Fruit fly (Drosophila melanogaster): Measurements from ENCODE around the gene CecA2.

The CecA2 gene

DNA sequence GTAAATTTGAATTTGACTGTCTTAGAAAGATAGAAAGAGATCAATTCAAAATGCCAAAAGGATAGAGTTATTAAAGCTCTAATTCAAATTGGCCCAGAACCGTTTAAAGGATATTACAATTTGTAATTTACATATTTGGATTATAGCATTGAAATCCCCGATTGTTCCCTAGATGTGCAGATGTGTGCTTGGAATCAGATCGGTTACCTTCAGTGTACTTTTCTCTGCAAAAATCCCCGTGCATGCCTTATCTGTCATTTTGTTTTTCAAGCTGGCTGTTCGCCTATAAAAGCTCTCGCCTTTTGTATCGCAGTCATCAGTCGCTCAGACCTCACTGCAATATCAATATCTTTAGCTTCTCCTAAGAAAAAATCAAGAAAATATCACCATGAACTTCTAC, 1.4 kb upstream of the CecA2 start, which contains the start of gene CecA1:
TSS of gene CecA1 (plus strand) at position 315 of the 400 bp plus-strand sequence.
- no peak for TF ChIP-seq CG17801 (GFP tag; optimal IDR thresholded peaks at IDR 0.05; ENCODE audit: partially characterized antibody)

DNA sequence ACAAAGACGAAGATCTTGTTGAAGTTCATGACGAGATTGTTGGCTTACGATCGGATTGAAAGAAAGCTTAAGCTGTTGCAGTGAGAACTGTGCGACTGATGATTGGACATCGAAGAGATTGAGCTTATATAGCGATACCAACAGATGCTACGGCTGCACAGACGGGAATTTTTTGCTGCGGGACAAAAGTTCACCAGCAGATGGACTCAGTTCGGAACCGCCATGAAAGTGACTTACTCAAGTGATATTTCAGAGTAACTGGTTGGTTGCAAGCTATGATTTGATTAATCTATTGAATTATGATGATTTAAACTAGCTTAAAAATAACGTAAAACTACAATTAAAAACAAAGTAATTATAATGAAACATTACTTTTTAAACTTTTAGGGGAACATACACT, 1.7 kb downstream of the CecA2 start, which contains the start of gene CecB:
TSS of gene CecB (minus strand) at position 101 of the 400 bp plus-strand sequence.
- TF ChIP-seq CG17801 (GFP tag; optimal IDR thresholded peaks at IDR 0.05; ENCODE audit: partially characterized antibody): no peak

DNA sequence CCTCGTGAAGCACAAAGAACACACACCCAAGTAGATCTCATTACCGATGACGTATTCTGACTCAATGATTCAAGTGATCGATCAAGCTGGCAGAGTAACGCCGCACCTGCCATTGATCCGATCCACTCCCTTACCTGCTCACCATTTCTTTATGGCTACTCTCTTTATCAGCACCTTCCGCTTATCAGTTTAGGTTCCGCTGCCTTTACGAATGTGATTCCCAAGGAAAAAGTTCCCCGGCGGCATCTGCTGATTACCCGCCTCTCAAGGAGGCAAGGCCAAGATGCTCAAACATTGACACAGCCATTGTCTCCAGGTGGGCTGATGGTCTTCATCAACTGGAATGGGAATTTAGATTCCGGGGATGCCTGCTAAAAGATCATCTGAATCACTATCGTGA, 3.1 kb downstream of the CecA2 start:
- no peak for TF ChIP-seq CG17801 (GFP tag; optimal IDR thresholded peaks at IDR 0.05; ENCODE audit: partially characterized antibody)

DNA sequence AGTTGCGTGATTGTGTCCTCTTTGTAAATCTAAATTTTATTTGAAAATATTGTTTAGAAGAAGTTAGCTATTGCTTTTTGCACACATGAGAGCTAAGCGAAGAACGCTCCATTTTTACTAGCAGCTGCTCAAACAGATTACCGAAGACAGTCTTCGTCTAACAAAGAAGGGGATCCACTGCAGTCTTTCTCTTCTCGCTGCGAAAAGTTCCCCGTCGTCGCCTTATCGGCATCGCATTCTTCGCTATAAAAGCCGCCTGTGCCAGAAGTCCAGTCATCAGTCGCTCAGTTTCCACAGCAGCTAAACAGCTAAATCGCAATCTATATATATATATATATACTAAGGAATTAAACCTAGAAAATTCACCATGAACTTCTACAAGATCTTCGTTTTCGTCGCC, 4.3 kb downstream of the CecA2 start, which contains the start of gene CecC:
TSS of gene CecC (plus strand) at position 275 of the 400 bp plus-strand sequence.
- TF ChIP-seq CG17801 (GFP tag; optimal IDR thresholded peaks at IDR 0.05; ENCODE audit: partially characterized antibody): no peak

DNA sequence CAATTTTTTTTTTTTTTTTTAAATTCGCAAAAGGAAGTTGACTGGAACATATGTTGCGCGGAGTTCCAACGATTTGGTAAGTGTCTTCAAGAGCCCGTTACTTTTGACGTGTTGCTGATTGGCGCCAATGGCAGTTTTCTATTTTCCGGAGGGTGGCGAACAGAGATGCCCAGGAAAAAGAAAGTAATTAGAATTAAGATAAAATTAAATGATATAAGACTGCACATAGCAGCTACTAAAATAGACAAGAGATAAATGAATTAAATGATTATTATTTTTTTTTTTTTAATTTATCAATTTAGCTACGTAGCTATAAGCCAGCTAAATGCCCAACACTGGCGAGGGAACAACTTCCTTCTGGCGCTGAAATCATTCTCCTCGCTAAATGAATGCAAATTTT, 10.3 kb downstream of the CecA2 start:
- TF ChIP-seq CG17801 (GFP tag; optimal IDR thresholded peaks at IDR 0.05; ENCODE audit: partially characterized antibody): no peak

DNA sequence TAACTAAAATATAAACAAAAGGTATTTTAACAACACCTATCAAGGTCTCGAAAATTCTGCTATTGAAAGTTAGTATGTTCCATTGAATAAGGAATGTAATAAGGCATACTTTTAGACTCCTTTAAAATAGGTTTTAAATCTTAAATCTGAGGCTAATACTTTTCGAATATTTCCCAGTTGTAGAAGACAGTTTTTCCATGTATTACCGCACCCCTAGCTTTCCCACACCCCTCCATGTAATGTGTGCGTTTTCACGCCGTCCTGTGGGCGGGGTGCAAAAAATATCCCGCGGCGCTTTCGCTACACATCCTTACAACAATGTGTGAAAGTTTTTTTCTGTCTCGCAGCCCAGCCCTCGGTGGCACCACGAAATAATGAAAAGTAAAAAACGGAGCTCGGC, 12.6 kb downstream of the CecA2 start:
- TF ChIP-seq CG17801 (GFP tag; optimal IDR thresholded peaks at IDR 0.05; ENCODE audit: partially characterized antibody): no peak

DNA sequence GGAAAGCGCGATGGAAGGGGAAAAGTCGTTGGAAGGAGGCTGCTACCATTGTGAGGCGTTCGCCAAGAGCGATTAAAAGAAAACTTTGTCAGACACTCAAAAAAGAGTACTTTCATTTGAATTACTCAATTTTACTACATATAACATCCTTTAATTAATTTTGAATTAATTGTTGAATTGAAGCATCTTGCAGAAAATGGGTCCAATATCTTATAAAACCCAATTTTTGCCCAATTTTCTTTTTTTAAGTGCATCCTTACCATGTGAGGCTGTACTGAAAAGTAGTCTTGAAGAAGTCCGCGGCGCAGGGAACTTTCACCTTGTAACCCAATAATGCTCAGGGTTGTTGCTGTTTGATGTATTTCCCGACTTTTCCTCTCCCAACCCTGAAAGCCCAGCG, 23.3 kb downstream of the CecA2 start:
- TF ChIP-seq CG17801 (GFP tag; optimal IDR thresholded peaks at IDR 0.05; ENCODE audit: partially characterized antibody): no peak

DNA sequence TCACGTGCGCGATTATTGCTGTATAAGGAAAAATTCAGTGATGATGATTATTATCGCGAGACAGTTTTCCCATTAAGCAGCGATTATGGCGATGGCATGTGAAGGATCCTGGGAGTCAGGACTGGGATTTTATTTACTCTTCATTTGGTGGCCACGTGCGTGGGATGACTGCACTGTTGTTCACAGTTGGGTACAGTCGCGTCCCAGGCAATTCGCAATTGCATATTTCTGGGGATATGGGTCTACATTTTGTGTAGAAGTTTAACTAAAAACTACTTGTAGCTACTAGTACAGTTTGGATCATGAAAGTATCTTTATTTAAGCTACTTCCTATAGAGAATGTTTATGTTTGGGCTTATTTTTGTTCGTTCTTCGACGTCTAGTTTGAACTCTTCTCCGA, 25.0 kb downstream of the CecA2 start:
- TF ChIP-seq CG17801 (GFP tag; optimal IDR thresholded peaks at IDR 0.05; ENCODE audit: partially characterized antibody): no peak

DNA sequence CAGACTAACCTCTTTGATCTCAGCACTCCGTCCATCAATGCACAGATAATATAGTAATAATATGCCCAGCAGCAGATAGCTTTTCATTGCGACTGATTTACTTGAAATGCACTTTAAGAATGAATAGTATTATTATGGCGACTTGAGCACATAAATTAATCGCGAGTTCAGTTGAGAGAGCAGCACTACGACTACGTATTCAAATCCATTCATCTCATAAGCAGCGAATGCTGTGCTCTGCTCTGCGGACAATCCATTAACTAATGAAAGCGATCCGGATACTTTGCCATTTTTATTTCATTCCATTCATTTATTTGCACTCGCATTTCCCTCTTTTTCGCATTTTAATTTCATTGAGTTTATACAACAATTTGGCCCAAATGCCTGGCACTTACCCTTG, 25.7 kb downstream of the CecA2 start, which contains the start of gene CG43448:
TSS of gene CG43448 (minus strand) at position 101 of the 400 bp plus-strand sequence.
- TF ChIP-seq CG17801 (GFP tag; optimal IDR thresholded peaks at IDR 0.05; ENCODE audit: partially characterized antibody): no peak

DNA sequence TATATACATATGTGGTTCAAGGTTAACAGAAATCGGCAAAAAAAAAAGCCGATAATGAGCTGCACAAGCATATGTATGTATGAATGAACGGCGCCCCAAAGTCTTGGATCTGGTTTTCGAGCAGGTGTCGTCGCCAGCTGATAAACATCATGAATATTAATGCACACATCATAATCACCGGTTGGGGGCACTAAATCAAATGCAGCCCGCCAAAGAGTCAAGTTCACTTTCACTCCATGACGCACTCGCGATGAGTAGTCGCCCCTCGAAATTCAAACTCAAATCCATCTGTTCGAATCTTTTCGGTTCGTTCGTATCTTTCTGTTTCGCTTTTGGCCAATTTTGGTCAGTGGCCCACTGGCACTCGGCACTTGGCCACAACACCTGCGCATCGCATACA, 28.3 kb downstream of the CecA2 start:
- no peak for TF ChIP-seq CG17801 (GFP tag; optimal IDR thresholded peaks at IDR 0.05; ENCODE audit: partially characterized antibody)

DNA sequence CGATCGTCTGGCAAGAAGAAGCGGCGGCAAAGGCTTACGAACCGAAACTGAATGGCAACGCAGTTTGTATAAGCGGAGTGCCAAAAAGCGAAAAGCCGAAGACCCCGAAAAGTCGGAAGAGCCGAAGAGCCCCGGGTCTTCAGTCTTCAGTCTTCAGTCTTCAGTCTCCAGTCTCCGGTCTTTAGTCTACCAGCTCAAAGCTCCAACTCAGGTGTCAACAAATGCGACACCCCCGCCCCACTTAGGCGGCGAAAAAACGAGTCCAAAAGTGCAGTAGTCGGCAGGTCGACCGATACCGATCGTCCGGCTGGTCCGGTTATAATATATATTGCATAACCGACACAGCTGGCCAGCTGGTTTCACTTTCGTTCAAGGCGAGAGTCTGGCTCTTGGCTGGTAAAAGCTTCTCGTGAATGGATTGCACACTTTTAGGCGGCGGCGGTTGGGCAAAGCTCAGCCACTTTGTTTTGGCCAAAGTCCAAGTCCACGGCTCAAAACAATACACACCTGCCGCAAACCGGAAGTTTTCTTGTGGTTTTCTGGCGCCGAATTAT, 31.4 kb downstream of the CecA2 start, which contains the start of gene CG9737:
TSS of gene CG9737 (minus strand) at position 51 of the 554 bp plus-strand sequence.
- TF ChIP-seq CG17801 (GFP tag; optimal IDR thresholded peaks at IDR 0.05; ENCODE audit: partially characterized antibody): peak; percentile 67

DNA sequence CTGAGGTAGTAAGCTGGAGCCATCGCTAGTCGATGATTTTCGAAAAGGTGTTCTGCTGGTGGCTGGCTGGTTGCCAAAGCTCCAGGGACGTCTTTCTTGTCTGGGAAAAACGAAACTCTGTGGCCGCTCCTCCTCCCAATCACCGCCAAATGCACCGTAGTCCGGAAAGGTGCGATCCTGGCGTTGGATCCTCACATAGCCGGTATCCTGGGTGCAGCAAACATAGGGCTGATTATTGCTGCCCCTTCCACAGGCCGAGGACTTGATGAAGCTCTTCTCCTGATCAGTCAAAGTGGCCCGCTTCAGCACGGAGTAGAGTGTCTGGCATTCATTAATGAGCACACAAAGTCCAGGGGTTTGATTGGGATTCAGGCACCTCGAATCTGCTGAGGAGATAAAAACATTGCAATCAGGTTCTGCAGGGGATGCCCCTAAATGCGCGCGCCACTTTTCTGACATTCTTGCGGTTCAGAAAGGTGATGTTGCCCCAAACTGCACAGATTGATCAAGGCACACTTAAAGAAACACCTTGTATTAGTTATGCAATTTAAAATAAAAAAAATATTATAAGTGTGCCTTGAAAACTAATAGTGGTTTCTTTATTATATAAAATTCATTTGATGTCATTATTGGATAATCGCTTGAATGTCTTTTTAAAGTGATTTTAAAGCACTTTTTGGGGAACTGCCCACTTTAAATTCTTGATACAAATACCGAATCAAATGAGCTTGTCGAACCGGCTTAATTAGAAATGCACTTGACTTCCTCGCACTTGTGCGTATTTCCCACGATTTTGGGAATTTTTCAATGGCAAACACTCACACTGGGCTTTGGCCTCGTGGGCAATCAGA, 34.0 kb downstream of the CecA2 start:
- no peak for TF ChIP-seq CG17801 (GFP tag; optimal IDR thresholded peaks at IDR 0.05; ENCODE audit: partially characterized antibody)

DNA sequence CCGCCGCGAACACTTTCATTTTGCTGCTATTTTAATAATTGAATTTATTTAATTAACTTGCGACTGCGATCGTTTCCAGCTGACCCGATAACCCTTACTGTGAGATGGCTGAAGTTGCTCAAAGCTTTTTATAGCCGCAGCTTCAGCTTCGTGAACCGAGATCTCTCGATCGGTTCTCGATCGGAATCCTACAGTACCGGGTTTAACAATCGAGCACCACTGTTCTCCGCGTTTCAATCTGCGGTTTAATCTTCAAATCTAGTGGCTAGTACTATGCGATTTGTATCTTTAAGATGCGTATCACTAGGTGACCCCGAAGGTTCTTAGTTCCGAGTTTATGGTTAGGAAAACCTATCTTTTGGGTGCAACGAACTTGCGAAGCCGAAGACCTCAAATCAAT, 34.6 kb downstream of the CecA2 start, which contains the start of gene CG9733:
TSS of gene CG9733 (minus strand) at position 101 of the 400 bp plus-strand sequence.
- no peak for TF ChIP-seq CG17801 (GFP tag; optimal IDR thresholded peaks at IDR 0.05; ENCODE audit: partially characterized antibody)

DNA sequence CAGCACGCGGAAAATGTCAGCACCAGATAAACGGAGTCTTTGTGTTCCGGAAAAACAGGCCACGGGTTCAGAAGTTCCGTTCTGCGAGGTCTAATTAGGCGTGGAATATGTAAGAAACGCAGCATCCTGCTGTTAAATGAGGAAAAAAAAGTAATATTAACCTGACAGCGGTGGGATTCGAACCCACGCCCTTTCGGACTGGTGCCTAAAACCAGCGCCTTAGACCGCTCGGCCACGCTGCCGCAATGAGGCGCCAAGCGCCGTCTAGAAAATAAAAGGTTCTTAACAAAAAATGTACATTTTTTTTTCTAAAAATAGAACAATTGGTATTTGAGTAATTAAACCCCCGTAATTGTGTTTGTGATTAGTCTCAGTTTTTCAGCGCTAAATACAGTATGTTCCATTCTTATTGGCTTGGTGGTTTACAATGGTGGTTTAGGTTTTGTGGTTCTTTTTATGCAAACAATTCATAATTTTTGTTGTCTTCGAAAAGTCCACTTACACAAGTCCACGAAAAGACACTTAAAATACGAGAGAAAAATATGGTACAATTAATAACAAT, 35.9 kb downstream of the CecA2 start:
- TF ChIP-seq CG17801 (GFP tag; optimal IDR thresholded peaks at IDR 0.05; ENCODE audit: partially characterized antibody): peak; percentile 8

DNA sequence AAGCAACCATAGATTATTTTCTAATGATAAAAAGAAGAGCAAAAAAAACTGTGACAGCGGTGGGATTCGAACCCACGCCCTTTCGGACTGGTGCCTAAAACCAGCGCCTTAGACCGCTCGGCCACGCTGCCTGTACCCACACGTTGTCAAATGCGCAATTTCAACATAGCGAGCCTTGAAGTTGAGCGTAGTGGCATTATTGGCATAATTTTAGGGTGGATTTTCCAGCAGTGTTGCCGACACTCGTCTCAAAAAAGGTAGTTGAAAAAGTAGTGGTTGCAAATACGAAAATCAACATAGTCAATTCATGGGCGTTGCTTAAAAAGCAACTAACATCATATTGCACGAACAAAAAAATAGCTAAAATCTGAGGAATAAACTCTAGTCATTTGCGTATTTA, 36.6 kb downstream of the CecA2 start:
- no peak for TF ChIP-seq CG17801 (GFP tag; optimal IDR thresholded peaks at IDR 0.05; ENCODE audit: partially characterized antibody)

DNA sequence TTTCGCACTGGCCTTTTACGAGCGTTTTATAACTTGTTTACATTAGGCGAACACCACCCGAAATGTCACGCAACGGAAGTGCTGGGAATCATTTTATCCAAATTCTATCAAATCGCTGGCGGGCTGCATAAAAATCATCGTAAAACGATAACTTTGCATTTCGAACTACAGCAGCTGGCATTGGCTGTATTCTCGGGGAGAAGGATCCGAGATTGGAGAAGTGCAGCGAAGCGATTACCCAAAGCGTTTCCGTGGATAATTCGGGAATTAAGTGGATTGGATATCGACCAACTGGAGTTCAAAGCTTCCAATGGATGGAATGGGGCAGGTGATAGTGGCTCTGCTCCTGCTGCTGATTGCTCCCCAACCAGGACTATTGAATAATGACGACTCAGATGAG, 37.3 kb downstream of the CecA2 start, which contains the start of gene CG34299:
TSS of gene CG34299 (plus strand) at position 301 of the 400 bp plus-strand sequence.
- no peak for TF ChIP-seq CG17801 (GFP tag; optimal IDR thresholded peaks at IDR 0.05; ENCODE audit: partially characterized antibody)

Measured in ovary, adult (tissue).